Worm (Caenorhabditis elegans) whole organism, mixed stage, embryonic: ENCODE results near the gene mltn-6.

Experiments
- ces-1 ChIP-seq: fragments of 150-350 bp; optimal IDR thresholded peaks from 2 replicates; lab custom pipeline; 2014; ENCODE audit warnings: missing biosample characterization, missing genetic modification reagents, missing genetic modification characterization
- elt-3 ChIP-seq: fragments of 150-350 bp; optimal IDR thresholded peaks from 2 replicates; lab custom pipeline; 2014; ENCODE audit warnings: missing biosample characterization, missing genetic modification characterization
- lin-13 ChIP-seq: fragments of 150-350 bp; optimal IDR thresholded peaks from 2 replicates; lab custom pipeline; 2014; ENCODE audit warnings: missing biosample characterization, missing genetic modification characterization
- lin-32 ChIP-seq: fragments of 200-800 bp; sonication (Bioruptor generic); optimal IDR thresholded peaks from 2 replicates; lab custom pipeline; 2018; ENCODE audit warnings: mild to moderate bottlenecking, missing genetic modification characterization, missing compliant biosample characterization
- lsy-2 ChIP-seq: fragments of 150-350 bp; optimal IDR thresholded peaks from 2 replicates; lab custom pipeline; 2014; ENCODE audit warnings: missing biosample characterization, missing genetic modification characterization
- mab-5 ChIP-seq: fragments of 150-350 bp; optimal IDR thresholded peaks from 2 replicates; lab custom pipeline; 2014; ENCODE audit warnings: missing biosample characterization, missing genetic modification characterization
- nhr-28 ChIP-seq: fragments of 150-350 bp; optimal IDR thresholded peaks from 2 replicates; lab custom pipeline; 2014; ENCODE audit warnings: missing biosample characterization, missing genetic modification characterization
- nhr-76 ChIP-seq: sonication (generic microtip); optimal IDR thresholded peaks from 2 replicates; lab custom pipeline; 2017; ENCODE audit warnings: missing biosample characterization, missing genetic modification characterization
- pha-4 ChIP-seq: fragments of 150-350 bp; optimal IDR thresholded peaks from 2 replicates; lab custom pipeline; 2018; ENCODE audit warnings: missing biosample characterization, missing genetic modification reagents, missing genetic modification characterization
- sem-2 ChIP-seq: fragments of 200-800 bp; sonication (Bioruptor generic); optimal IDR thresholded peaks from 2 replicates; lab custom pipeline; 2018; ENCODE audit warnings: mild to moderate bottlenecking, missing genetic modification characterization, missing compliant biosample characterization
- snpc-4 ChIP-seq: fragments of 150-350 bp; optimal IDR thresholded peaks from 2 replicates; lab custom pipeline; 2014; ENCODE audit warnings: missing biosample characterization, missing genetic modification characterization
- unc-120 ChIP-seq: sonication (generic microtip); optimal IDR thresholded peaks from 2 replicates; lab custom pipeline; 2017; ENCODE audit warnings: missing genetic modification characterization, missing compliant biosample characterization; ENCODE audit not compliant: poor library complexity, severe bottlenecking
- unc-62 ChIP-seq: fragments of 150-350 bp; optimal IDR thresholded peaks from 2 replicates; lab custom pipeline; 2014; ENCODE audit warnings: missing biosample characterization, missing genetic modification reagents, missing genetic modification characterization
- ztf-11 ChIP-seq: fragments of 150-350 bp; optimal IDR thresholded peaks from 2 replicates; lab custom pipeline; 2014; ENCODE audit warnings: missing biosample characterization, missing genetic modification characterization

DNA sequence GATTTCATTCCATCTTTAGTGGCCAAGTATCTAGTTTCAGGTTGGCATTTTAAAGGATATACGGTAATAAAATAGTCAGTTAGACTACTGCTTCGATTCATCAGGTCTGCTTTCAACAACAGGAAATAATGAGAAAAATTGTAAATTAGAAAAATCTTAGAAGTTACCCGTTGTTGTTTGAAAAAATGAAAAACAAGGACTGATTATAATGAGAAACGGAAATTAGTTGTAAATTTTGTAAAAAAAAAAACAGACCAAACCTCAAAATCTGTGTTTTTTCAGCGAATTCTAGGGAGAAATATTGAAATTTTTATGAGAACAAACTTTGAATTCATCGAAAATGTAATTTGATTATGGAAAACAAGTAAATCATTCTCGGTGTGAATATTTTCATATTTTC, 38.3 kb downstream of the mltn-6 start, which contains the start of gene srh-62:
- no peak for TF ChIP-seq ztf-11 (tag; lab: Kevin White, UChicago)
- no peak for TF ChIP-seq lin-32
- no peak for TF ChIP-seq pha-4 (tag; lab: Kevin White, UChicago)
- TF ChIP-seq mab-5: no peak
- TF ChIP-seq nhr-28 (tag; lab: Kevin White, UChicago): no peak
- no peak for TF ChIP-seq lsy-2 (tag; lab: Kevin White, UChicago)
- no peak for TF ChIP-seq unc-62
- no peak for TF ChIP-seq nhr-76 (tag; lab: Kevin White, UChicago)
- no peak for TF ChIP-seq sem-2 (GFP tag; lab: Kevin White, UChicago)
- no peak for TF ChIP-seq lin-13
- TF ChIP-seq ces-1 (GFP tag; lab: Kevin White, UChicago): no peak
- no peak for TF ChIP-seq unc-120 (tag; lab: Kevin White, UChicago)
- no peak for TF ChIP-seq elt-3 (tag; lab: Kevin White, UChicago)
- TF ChIP-seq snpc-4: no peak
